Worm (Caenorhabditis elegans): ENCODE results near the gene F14H12.8.
"Not testable (repeated sequence)": the region's sequence is repeated elsewhere in the genome, so short reads cannot be mapped to it uniquely, and the experiment has no call there.

The F14H12.8 gene

ce11 chrX:4395073-4395850 lies 30.5 kb upstream of the F14H12.8 start (continued):
- 0 out of 2 replicates have a peak, but pooled peaks have one; percentile 27 for TF ChIP-seq lir-1 (GFP tag; conservative IDR thresholded peaks at IDR 0.05)
- TF ChIP-seq ceh-40 (GFP tag; IDR thresholded peaks at IDR 0.05), result no peak
- peak; percentile 57 for TF ChIP-seq ceh-27 (GFP tag; optimal IDR thresholded peaks at IDR 0.05)
- no peak for TF ChIP-seq cebp-1 (GFP tag; IDR thresholded peaks at IDR 0.05)
- TF ChIP-seq cebp-1 (tag; optimal IDR thresholded peaks at IDR 0.05), result no peak
- no peak for TF ChIP-seq lag-1 (GFP tag; IDR thresholded peaks at IDR 0.05)
- TF ChIP-seq Y56A3A.18 (GFP tag; IDR thresholded peaks at IDR 0.05), result peak; percentile 84
- TF ChIP-seq Y53G8AR.9 (GFP tag; conservative IDR thresholded peaks at IDR 0.05), result peak; percentile 58; the same call in 1 of the 2 replicates
- TF ChIP-seq atf-7 (tag; optimal IDR thresholded peaks at IDR 0.05), result peak; percentile 41
- TF ChIP-seq ZK185.1 (tag; optimal IDR thresholded peaks at IDR 0.05; ENCODE audit: poor library complexity, severe bottlenecking), result peak; percentile 68
- no peak for TF ChIP-seq mes-4 (tag; optimal IDR thresholded peaks at IDR 0.05)
- no peak for TF ChIP-seq F39B2.1 (GFP tag; IDR thresholded peaks at IDR 0.05)
- TF ChIP-seq dpl-1 (GFP tag; optimal IDR thresholded peaks at IDR 0.05), result no peak
- no peak for TF ChIP-seq Y79H2A.3 (GFP tag; conservative IDR thresholded peaks at IDR 0.05)
- TF ChIP-seq mcd-1 (GFP tag; IDR thresholded peaks at IDR 0.05), result peak; percentile 55
- TF ChIP-seq T07F8.4 (tag; optimal IDR thresholded peaks at IDR 0.05), result no peak
- no peak for TF ChIP-seq K11D2.4 (GFP tag; IDR thresholded peaks at IDR 0.05)
- peak; percentile 22 for TF ChIP-seq B0261.1 (tag; optimal IDR thresholded peaks at IDR 0.05)
- TF ChIP-seq ztf-26 (tag; optimal IDR thresholded peaks at IDR 0.05), result peak; percentile 84
- peak; percentile 54 for TF ChIP-seq lin-54 (GFP tag; optimal IDR thresholded peaks at IDR 0.05)
- peak; percentile 62 for TF ChIP-seq tbp1 (GFP tag; optimal IDR thresholded peaks at IDR 0.05)
- TF ChIP-seq nhr-80 (tag; optimal IDR thresholded peaks at IDR 0.05), result peak; percentile 78
- TF ChIP-seq rpc-1 (optimal IDR thresholded peaks at IDR 0.05), result no peak
- no peak for TF ChIP-seq rpc-1 (tag; optimal IDR thresholded peaks at IDR 0.05)
- TF ChIP-seq tlf-1 (GFP tag; optimal IDR thresholded peaks at IDR 0.05), result peak; percentile 22
- peak; percentile 26 for TF ChIP-seq F22D6.2 (tag; optimal IDR thresholded peaks at IDR 0.05)
- TF ChIP-seq hmg-1.2 (GFP tag; IDR thresholded peaks at IDR 0.05), result no peak; the same call in 1 of the 2 replicates
- peak in 1 of 3 experiments; percentile 73 for TF ChIP-seq lin-35 (GFP tag; optimal IDR thresholded peaks at IDR 0.05)
- TF ChIP-seq lin-40 (tag; optimal IDR thresholded peaks at IDR 0.05), result peak; percentile 92
- TF ChIP-seq gei-17 (GFP tag; optimal IDR thresholded peaks at IDR 0.05), result peak; percentile 92
- TF ChIP-seq akir-1 (GFP tag; optimal IDR thresholded peaks at IDR 0.05), result no peak
- TF ChIP-seq madf-6 (GFP tag; IDR thresholded peaks at IDR 0.05), result no peak
- TF ChIP-seq ccch-3 (GFP tag; optimal IDR thresholded peaks at IDR 0.05), result no peak
- TF ChIP-seq Y95B8A.8 (GFP tag; IDR thresholded peaks at IDR 0.05), result no peak
- peak; percentile 50; the same call in 1 of the 2 replicates for TF ChIP-seq pbrm-1 (GFP tag; IDR thresholded peaks at IDR 0.05)
- no peak for TF ChIP-seq ekl-4 (GFP tag; IDR thresholded peaks at IDR 0.05)
- TF ChIP-seq attf-3 (GFP tag; conservative IDR thresholded peaks at IDR 0.05), result no peak
- no peak for TF ChIP-seq hlh-12 (tag; optimal IDR thresholded peaks at IDR 0.05)

DNA sequence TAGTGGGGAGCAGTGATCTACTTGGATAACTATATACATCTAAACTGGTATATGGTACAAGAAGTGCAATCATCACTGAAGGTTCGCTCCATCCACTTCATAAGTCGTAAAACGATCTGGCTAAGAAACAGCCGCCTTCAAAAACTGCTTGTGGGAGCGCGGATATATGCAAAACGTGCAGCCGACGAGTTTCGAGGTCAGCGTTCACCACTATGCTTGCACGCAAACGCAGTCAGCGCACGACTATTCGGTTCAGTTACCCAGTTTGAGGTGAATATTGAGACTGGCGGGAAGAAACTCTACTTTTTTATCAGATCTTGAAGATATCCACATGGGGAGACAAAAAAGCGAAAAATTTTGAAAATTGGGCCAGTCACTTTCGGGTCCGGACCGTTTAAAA lies 29.7 kb upstream of the F14H12.8 start:
- TF ChIP-seq snpc-4 (GFP tag; optimal IDR thresholded peaks at IDR 0.05), result not testable (repeated sequence)
- TF ChIP-seq snpc-4 (tag; optimal IDR thresholded peaks at IDR 0.05) (peak in 2 of 4 experiments; percentile 67 to 75), hmg-1.2 (GFP tag; IDR thresholded peaks at IDR 0.05) (peak; percentile 58), dox-1 (GFP tag; IDR thresholded peaks at IDR 0.05) (0 out of 2 replicates have a peak, but pooled peaks have one; percentile 12)

Data from whole organism, young adult.